Worm (Caenorhabditis elegans): ENCODE results near the gene Y75B12B.1.

DNA sequence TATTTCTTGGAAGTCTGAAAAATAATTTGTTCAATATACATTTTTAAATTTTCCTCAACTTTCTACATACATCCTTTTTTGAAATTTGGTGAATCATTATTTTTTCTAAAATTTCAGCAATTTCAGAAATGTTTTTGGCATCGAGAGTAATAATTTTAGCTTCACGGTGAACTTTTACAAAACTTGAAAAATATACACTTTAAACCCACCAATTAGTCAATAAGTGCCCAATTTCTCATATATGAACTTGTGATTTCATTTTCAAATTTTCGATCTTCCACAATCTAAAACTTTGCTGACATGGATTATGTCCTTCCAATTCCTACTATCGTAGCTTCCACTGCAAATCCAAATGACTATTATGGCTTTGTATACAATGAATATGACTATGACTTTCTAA lies 39.2 kb downstream of the Y75B12B.1 start, which contains the start of gene srw-24:
- no peak for TF ChIP-seq ceh-9 (tag; optimal IDR thresholded peaks at IDR 0.05)
- TF ChIP-seq elt-3 (tag; optimal IDR thresholded peaks at IDR 0.05): no peak
- TF ChIP-seq ama-1 (optimal IDR thresholded peaks at IDR 0.05): no peak
- no peak for TF ChIP-seq ceh-82 (tag; optimal IDR thresholded peaks at IDR 0.05)
- TF ChIP-seq ceh-16 (tag; optimal IDR thresholded peaks at IDR 0.05): no peak
- no peak for TF ChIP-seq ZK546.5 (tag; optimal IDR thresholded peaks at IDR 0.05)
- no peak for TF ChIP-seq R02D3.7 (tag; optimal IDR thresholded peaks at IDR 0.05)
- no peak for TF ChIP-seq unc-62 (GFP tag; optimal IDR thresholded peaks at IDR 0.05)
- no peak for TF ChIP-seq unc-39 (tag; optimal IDR thresholded peaks at IDR 0.05)
- TF ChIP-seq daf-12 (tag; optimal IDR thresholded peaks at IDR 0.05): no peak
- TF ChIP-seq elt-2 (tag; optimal IDR thresholded peaks at IDR 0.05): no peak
- TF ChIP-seq aly-2 (tag; optimal IDR thresholded peaks at IDR 0.05): no peak
- no peak for TF ChIP-seq snpc-4 (tag; optimal IDR thresholded peaks at IDR 0.05)

Data from whole organism, L3 larva.